Fruit fly (Drosophila melanogaster) whole organism, embryonic: ENCODE data around the gene Nmdar1.

Experiments
- Aef1 ChIP-seq: fragments of 200-800 bp; sonication (Bioruptor generic); IDR thresholded peaks from 3 replicates; pipeline ENCODE4 v1.3.6; 2022; ENCODE audit warnings: missing biosample characterization, missing genetic modification characterization
- B-H2 ChIP-seq: fragments of 200-800 bp; sonication (Bioruptor generic); optimal IDR thresholded peaks from 2 replicates; lab custom pipeline; 2018; ENCODE audit warnings: missing biosample characterization, mild to moderate bottlenecking, missing genetic modification characterization
- CG1024 ChIP-seq: fragments of 200-800 bp; sonication (Bioruptor generic); IDR thresholded peaks from 2 replicates; pipeline ENCODE4 v1.3.6; 2022; ENCODE audit warnings: missing biosample characterization, missing genetic modification characterization
- CG10543 ChIP-seq: fragments of 200-800 bp; sonication (Bioruptor generic); optimal IDR thresholded peaks from 3 replicates; lab custom pipeline; 2017; ENCODE audit warnings: missing biosample characterization, mild to moderate bottlenecking, missing genetic modification characterization, moderate library complexity
- CG10654 ChIP-seq: fragments of 200-800 bp; sonication (Bioruptor generic); optimal IDR thresholded peaks from 2 replicates; lab custom pipeline; 2016; ENCODE audit warnings: missing biosample characterization, missing genetic modification characterization
- CG11085 ChIP-seq: fragments of 200-800 bp; sonication (Bioruptor generic); IDR thresholded peaks from 2 replicates; pipeline ENCODE4 v1.3.6; 2022; ENCODE audit warnings: missing biosample characterization, missing genetic modification characterization
- CG11504 ChIP-seq: fragments of 200-800 bp; sonication (Bioruptor generic); optimal IDR thresholded peaks from 3 replicates; lab custom pipeline; 2019; ENCODE audit warnings: missing biosample characterization, mild to moderate bottlenecking, missing genetic modification characterization, moderate library complexity
- CG12769 ChIP-seq: fragments of 200-800 bp; sonication (Bioruptor generic); optimal IDR thresholded peaks from 2 replicates; lab custom pipeline; 2019; ENCODE audit warnings: missing biosample characterization, mild to moderate bottlenecking, missing genetic modification characterization, moderate library complexity
- CG13775 ChIP-seq: fragments of 200-800 bp; sonication (Bioruptor generic); optimal IDR thresholded peaks from 3 replicates; lab custom pipeline; 2017; ENCODE audit warnings: missing biosample characterization, mild to moderate bottlenecking, missing genetic modification characterization
- CG14860 ChIP-seq: fragments of 200-800 bp; sonication (Bioruptor generic); IDR thresholded peaks from 3 replicates; pipeline ENCODE4 v1.3.6; 2022; ENCODE audit warnings: missing biosample characterization, missing genetic modification characterization; ENCODE audit not compliant: partially characterized antibody
- CG1529 ChIP-seq: fragments of 200-800 bp; sonication (Bioruptor generic); optimal IDR thresholded peaks from 3 replicates; lab custom pipeline; 2018; ENCODE audit warnings: missing biosample characterization, missing genetic modification characterization
- CG17186 ChIP-seq: fragments of 200-800 bp; sonication (Bioruptor generic); optimal IDR thresholded peaks from 3 replicates; lab custom pipeline; 2017; ENCODE audit warnings: missing biosample characterization, missing genetic modification reagents, missing genetic modification characterization
- CG17568 ChIP-seq: fragments of 200-800 bp; sonication (Bioruptor generic); optimal IDR thresholded peaks from 2 replicates; lab custom pipeline; 2018; ENCODE audit warnings: missing biosample characterization, mild to moderate bottlenecking, missing genetic modification characterization, moderate library complexity
- CG17829 ChIP-seq: fragments of 200-800 bp; optimal IDR thresholded peaks from 2 replicates; lab custom pipeline; 2019; ENCODE audit warnings: missing biosample characterization, mild to moderate bottlenecking, missing genetic modification characterization, moderate library complexity
- CG17912 ChIP-seq: fragments of 200-800 bp; sonication (Bioruptor generic); optimal IDR thresholded peaks from 2 replicates; lab custom pipeline; 2018; ENCODE audit warnings: missing biosample characterization, mild to moderate bottlenecking, missing genetic modification characterization
- CG18599 ChIP-seq: fragments of 200-800 bp; sonication (Bioruptor generic); optimal IDR thresholded peaks from 3 replicates; lab custom pipeline; 2017; ENCODE audit warnings: missing biosample characterization, missing genetic modification characterization, mild to moderate bottlenecking, moderate library complexity, missing genetic modification reagents
- CG18619 ChIP-seq: fragments of 200-800 bp; sonication (Bioruptor generic); optimal IDR thresholded peaks from 3 replicates; lab custom pipeline; 2017; ENCODE audit warnings: missing biosample characterization, mild to moderate bottlenecking, missing genetic modification characterization
- CG30403 ChIP-seq: fragments of 200-800 bp; sonication (Bioruptor generic); optimal IDR thresholded peaks from 3 replicates; lab custom pipeline; 2016; ENCODE audit warnings: missing biosample characterization, missing genetic modification characterization
- CG3163 ChIP-seq: fragments of 200-800 bp; sonication (Bioruptor generic); optimal IDR thresholded peaks from 3 replicates; lab custom pipeline; 2016; ENCODE audit warnings: missing biosample characterization, missing genetic modification characterization
- CG32772 ChIP-seq: fragments of 200-800 bp; sonication (Bioruptor generic); IDR thresholded peaks from 2 replicates; pipeline ENCODE4 v1.3.6; 2022; ENCODE audit warnings: missing biosample characterization, missing genetic modification characterization
- CG43689 ChIP-seq: fragments of 200-800 bp; sonication (Bioruptor generic); IDR thresholded peaks from 2 replicates; pipeline ENCODE4 v1.3.6; 2022; ENCODE audit warnings: missing biosample characterization, missing genetic modification characterization
- CG4854 ChIP-seq: fragments of 200-800 bp; sonication (Bioruptor generic); optimal IDR thresholded peaks from 2 replicates; lab custom pipeline; 2016; ENCODE audit warnings: missing biosample characterization, missing genetic modification characterization, inconsistent platforms
- CG7963 ChIP-seq: fragments of 200-800 bp; sonication (Bioruptor generic); IDR thresholded peaks from 3 replicates; pipeline ENCODE4 v1.3.6; 2022; ENCODE audit warnings: missing biosample characterization, missing genetic modification characterization; ENCODE audit not compliant: partially characterized antibody
- CG9437 ChIP-seq: fragments of 200-800 bp; sonication (Bioruptor generic); optimal IDR thresholded peaks from 2 replicates; lab custom pipeline; 2018; ENCODE audit warnings: missing biosample characterization, mild to moderate bottlenecking, missing genetic modification characterization
- E2f2 ChIP-seq: fragments of 200-800 bp; sonication (Bioruptor generic); IDR thresholded peaks from 2 replicates; pipeline ENCODE4 v1.3.6; 2022; ENCODE audit warnings: missing biosample characterization, missing genetic modification characterization
- GATAe ChIP-seq: fragments of 200-800 bp; sonication (Bioruptor generic); conservative IDR thresholded peaks from 2 replicates; pipeline ENCODE4 v1.3.6; 2022; ENCODE audit warnings: missing biosample characterization, missing genetic modification characterization
- Gsc ChIP-seq: fragments of 200-800 bp; sonication (Bioruptor generic); IDR thresholded peaks from 2 replicates; pipeline ENCODE4 v1.3.6; 2022; ENCODE audit warnings: missing biosample characterization, missing genetic modification characterization
- Kr ChIP-seq: fragments of 200-800 bp; sonication (Bioruptor generic); optimal IDR thresholded peaks from 2 replicates; lab custom pipeline; 2017; ENCODE audit warnings: missing biosample characterization, mild to moderate bottlenecking, missing genetic modification characterization
- Mrtf ChIP-seq: fragments of 200-800 bp; sonication (Bioruptor generic); IDR thresholded peaks from 3 replicates; pipeline ENCODE4 v1.3.6; 2022; ENCODE audit warnings: missing biosample characterization, missing genetic modification characterization
- Nf-YA ChIP-seq: fragments of 200-800 bp; sonication (Bioruptor generic); IDR thresholded peaks from 2 replicates; pipeline ENCODE4 v1.3.6; 2022; ENCODE audit warnings: missing biosample characterization, missing genetic modification characterization
- Taf1 ChIP-seq: fragments of 200-800 bp; sonication (Bioruptor generic); IDR thresholded peaks from 2 replicates; pipeline ENCODE4 v1.3.6; 2022; ENCODE audit warnings: missing biosample characterization, missing genetic modification characterization
- bcd ChIP-seq: fragments of 200-800 bp; sonication (Bioruptor generic); optimal IDR thresholded peaks from 2 replicates; lab custom pipeline; 2017; ENCODE audit warnings: missing biosample characterization, mild to moderate bottlenecking, missing genetic modification characterization
- chn ChIP-seq: fragments of 200-800 bp; sonication (Bioruptor generic); optimal IDR thresholded peaks from 2 replicates; lab custom pipeline; 2016; ENCODE audit warnings: missing biosample characterization, missing genetic modification characterization
- croc ChIP-seq: fragments of 200-800 bp; sonication (Bioruptor generic); conservative IDR thresholded peaks from 3 replicates; pipeline ENCODE4 v1.3.6; 2022; ENCODE audit warnings: missing biosample characterization, missing genetic modification characterization
- dpn ChIP-seq, 2 experiments: fragments of 200-800 bp; sonication (Bioruptor generic); optimal IDR thresholded peaks; 3 replicates each; lab custom pipeline; 2016; ENCODE audit warnings: missing biosample characterization in 2 of 2, missing genetic modification characterization in 2 of 2
- fu2 ChIP-seq: fragments of 200-800 bp; sonication (Bioruptor generic); optimal IDR thresholded peaks from 2 replicates; lab custom pipeline; 2016; ENCODE audit warnings: missing biosample characterization, missing genetic modification characterization
- grau ChIP-seq: fragments of 200-800 bp; optimal IDR thresholded peaks from 3 replicates; lab custom pipeline; 2019; ENCODE audit warnings: missing biosample characterization, mild to moderate bottlenecking, missing genetic modification characterization, moderate library complexity
- gsb-n ChIP-seq: fragments of 200-800 bp; sonication (Bioruptor generic); optimal IDR thresholded peaks from 3 replicates; lab custom pipeline; 2018; ENCODE audit warnings: missing biosample characterization, mild to moderate bottlenecking, missing genetic modification characterization
- klu ChIP-seq: fragments of 200-800 bp; sonication (Bioruptor generic); IDR thresholded peaks from 2 replicates; pipeline ENCODE4 v1.3.6; 2022; ENCODE audit warnings: missing biosample characterization, missing genetic modification characterization
- kni ChIP-seq: fragments of 200-800 bp; sonication (Bioruptor generic); optimal IDR thresholded peaks from 3 replicates; lab custom pipeline; 2017; ENCODE audit warnings: mild to moderate bottlenecking, missing biosample characterization, missing genetic modification reagents, missing genetic modification characterization
- lab ChIP-seq: fragments of 200-800 bp; sonication (Bioruptor generic); optimal IDR thresholded peaks from 3 replicates; lab custom pipeline; 2017; ENCODE audit warnings: missing biosample characterization, missing genetic modification characterization, mild to moderate bottlenecking, moderate library complexity, missing genetic modification reagents
- org-1 ChIP-seq: fragments of 200-800 bp; sonication (Bioruptor generic); optimal IDR thresholded peaks from 2 replicates; lab custom pipeline; 2017; ENCODE audit warnings: missing biosample characterization, missing genetic modification characterization
- pita ChIP-seq: fragments of 200-800 bp; sonication (Bioruptor generic); optimal IDR thresholded peaks from 2 replicates; lab custom pipeline; 2017; ENCODE audit warnings: missing biosample characterization, mild to moderate bottlenecking, missing genetic modification characterization
- rib ChIP-seq: fragments of 200-800 bp; sonication (Bioruptor generic); IDR thresholded peaks from 2 replicates; pipeline ENCODE4 v1.3.6; 2022; ENCODE audit warnings: missing biosample characterization, missing genetic modification characterization
- sens-2 ChIP-seq: fragments of 200-800 bp; sonication (Bioruptor generic); IDR thresholded peaks from 2 replicates; pipeline ENCODE4 v1.3.6; 2022; ENCODE audit warnings: missing biosample characterization, missing genetic modification characterization
- sima ChIP-seq: fragments of 200-800 bp; sonication (Bioruptor generic); optimal IDR thresholded peaks from 2 replicates; lab custom pipeline; 2016; ENCODE audit warnings: missing biosample characterization, missing genetic modification characterization
- slp2 ChIP-seq: fragments of 200-800 bp; sonication (Bioruptor generic); optimal IDR thresholded peaks from 2 replicates; lab custom pipeline; 2016; ENCODE audit warnings: missing biosample characterization, missing genetic modification characterization
- sna ChIP-seq: fragments of 200-800 bp; sonication (Bioruptor generic); IDR thresholded peaks from 2 replicates; pipeline ENCODE4 v1.3.6; 2022; ENCODE audit warnings: missing biosample characterization, missing genetic modification characterization; ENCODE audit not compliant: partially characterized antibody
- sqz ChIP-seq: fragments of 200-800 bp; sonication (Bioruptor generic); optimal IDR thresholded peaks from 3 replicates; lab custom pipeline; 2018; ENCODE audit warnings: missing biosample characterization, mild to moderate bottlenecking, missing genetic modification characterization
- stc ChIP-seq: fragments of 200-800 bp; sonication (Bioruptor generic); IDR thresholded peaks from 2 replicates; pipeline ENCODE4 v1.3.6; 2022; ENCODE audit warnings: missing biosample characterization, missing genetic modification characterization
- wdn ChIP-seq: fragments of 200-800 bp; sonication (Bioruptor generic); IDR thresholded peaks from 2 replicates; pipeline ENCODE4 v1.3.6; 2022; ENCODE audit warnings: missing biosample characterization, missing genetic modification characterization

The Nmdar1 gene

dm6 chr3R:5470586-5471283 lies 52.4 kb downstream of the Nmdar1 start, which contains the start of the genes mRpL44 and Snr1:
Gene mRpL44 (minus strand): TSS chr3R:5470636.
Gene Snr1 (plus strand): TSS chr3R:5470926.
- TF ChIP-seq dpn (GFP tag; optimal IDR thresholded peaks at IDR 0.05; lab: Kevin White, UChicago) (peak in 1 of 2 experiments; percentile 54), stc (GFP tag; lab: Robert Waterston, UW) (no peak), CG32772 (no peak), CG18599 (GFP tag; lab: Kevin White, UChicago) (peak; percentile 71), kni (GFP tag; lab: Kevin White, UChicago) (no peak), gsb-n (tag; lab: Kevin White, UChicago) (no peak), chn (GFP tag; lab: Kevin White, UChicago) (no peak), sna (GFP tag; lab: Robert Waterston, UW) (0 out of 2 replicates have a peak, but pooled peaks have one; percentile 13), Gsc (no peak), CG3163 (GFP tag; lab: Kevin White, UChicago) (no peak), CG10654 (no peak), CG4854 (GFP tag; lab: Kevin White, UChicago) (no peak), CG18619 (GFP tag; lab: Kevin White, UChicago) (peak; percentile 44), lab (no peak), CG11504 (tag; lab: Kevin White, UChicago) (no peak), CG11085 (GFP tag; lab: Robert Waterston, UW) (no peak), CG17829 (peak; percentile 54), Taf1 (GFP tag; lab: Robert Waterston, UW) (no peak), org-1 (GFP tag; lab: Kevin White, UChicago) (no peak), slp2 (GFP tag; lab: Kevin White, UChicago) (no peak), CG43689 (GFP tag; lab: Robert Waterston, UW) (no peak), Nf-YA (GFP tag; lab: Robert Waterston, UW) (no peak), sqz (GFP tag; lab: Kevin White, UChicago) (no peak), rib (GFP tag; lab: Robert Waterston, UW) (no peak), E2f2 (GFP tag; lab: Robert Waterston, UW) (no peak), CG7963 (GFP tag; lab: Robert Waterston, UW) (no peak), B-H2 (GFP tag; lab: Kevin White, UChicago) (peak; percentile 71), Mrtf (GFP tag; lab: Robert Waterston, UW) (no peak), fu2 (GFP tag; lab: Kevin White, UChicago) (no peak), wdn (GFP tag; lab: Robert Waterston, UW) (no peak), sens-2 (GFP tag; lab: Robert Waterston, UW) (no peak), CG14860 (no peak), bcd (GFP tag; lab: Kevin White, UChicago) (no peak), Kr (no peak), GATAe (GFP tag; lab: Robert Waterston, UW) (no peak), CG1024 (GFP tag; lab: Robert Waterston, UW) (no peak), CG10543 (GFP tag; lab: Kevin White, UChicago) (peak; percentile 82), grau (tag; lab: Kevin White, UChicago) (peak; percentile 64), CG17186 (GFP tag; lab: Kevin White, UChicago) (peak; percentile 91), CG13775 (GFP tag; lab: Kevin White, UChicago) (peak; percentile 52), CG9437 (GFP tag; lab: Kevin White, UChicago) (peak; percentile 76), CG30403 (GFP tag; lab: Kevin White, UChicago) (peak; percentile 50), CG17568 (GFP tag; lab: Kevin White, UChicago) (no peak), CG1529 (GFP tag; lab: Kevin White, UChicago) (no peak), croc (GFP tag; lab: Robert Waterston, UW) (no peak), CG17912 (GFP tag; lab: Kevin White, UChicago) (no peak), sima (no peak), klu (peak; percentile 84), CG12769 (no peak), pita (GFP tag; lab: Kevin White, UChicago) (no peak), Aef1 (GFP tag; lab: Robert Waterston, UW) (no peak)
